Worm (Caenorhabditis elegans) whole organism, L1 larva: ENCODE results near the gene srd-45.

Experiments
- C16A3.4 ChIP-seq: fragments of 150-350 bp; optimal IDR thresholded peaks from 2 replicates; lab custom pipeline; 2014; ENCODE audit warnings: missing biosample characterization, missing genetic modification characterization
- alr-1 ChIP-seq: fragments of 200-800 bp; sonication (Bioruptor generic); optimal IDR thresholded peaks from 2 replicates; lab custom pipeline; 2018; ENCODE audit warnings: borderline replicate concordance, mild to moderate bottlenecking, missing genetic modification characterization, missing compliant biosample characterization
- ceh-8 ChIP-seq: fragments of 200-800 bp; sonication (Bioruptor generic); optimal IDR thresholded peaks from 2 replicates; lab custom pipeline; 2018; ENCODE audit warnings: mild to moderate bottlenecking, missing genetic modification characterization, moderate library complexity, missing compliant biosample characterization
- ceh-88 ChIP-seq: fragments of 200-800 bp; sonication (Bioruptor generic); IDR thresholded peaks from 2 replicates; pipeline ENCODE4 v1.3.6; 2022; ENCODE audit warnings: missing genetic modification characterization, missing compliant biosample characterization
- ces-1 ChIP-seq: fragments of 150-350 bp; optimal IDR thresholded peaks from 2 replicates; lab custom pipeline; 2014; ENCODE audit warnings: missing biosample characterization, missing genetic modification reagents, missing genetic modification characterization
- dsc-1 ChIP-seq: sonication (generic microtip); optimal IDR thresholded peaks from 2 replicates; lab custom pipeline; 2016; ENCODE audit warnings: mild to moderate bottlenecking, missing genetic modification characterization, missing compliant biosample characterization
- efl-1 ChIP-seq, 4 experiments: fragments of 150-350 bp; optimal IDR thresholded peaks in 3 of 4; peaks in 1 of 4; 1 replicate in 1 of 4; 2 replicates in 3 of 4; lab custom pipeline; 2014; ENCODE audit warnings: missing biosample characterization in 2 of 4, missing genetic modification characterization in 2 of 4, missing genetic modification reagents in 2 of 4
- egl-13 ChIP-seq: sonication (generic microtip); optimal IDR thresholded peaks from 2 replicates; lab custom pipeline; 2016; ENCODE audit warnings: missing genotype, missing genetic modification reagents, missing genetic modification characterization, missing compliant biosample characterization
- elt-2 ChIP-seq: sonication (generic microtip); optimal IDR thresholded peaks from 2 replicates; lab custom pipeline; 2016; ENCODE audit warnings: missing genetic modification characterization, mild to moderate bottlenecking, inconsistent platforms, missing compliant biosample characterization, missing genetic modification reagents
- elt-3 ChIP-seq, 6 experiments: fragments of 150-350 bp in 1 of 6; sonication (generic microtip); optimal IDR thresholded peaks; 2 replicates each; lab custom pipeline; 2017 to 2018; ENCODE audit warnings: missing biosample characterization in 6 of 6, missing genetic modification characterization in 6 of 6, inconsistent platforms in 1 of 6
- fkh-10 ChIP-seq: sonication (generic microtip); optimal IDR thresholded peaks from 2 replicates; lab custom pipeline; 2017; ENCODE audit warnings: missing biosample characterization, missing genetic modification reagents, missing genetic modification characterization
- fkh-4 ChIP-seq: sonication (generic microtip); optimal IDR thresholded peaks from 2 replicates; lab custom pipeline; 2016; ENCODE audit warnings: missing compliant biosample characterization, missing genetic modification characterization, borderline replicate concordance
- fkh-8 ChIP-seq: sonication (generic microtip); optimal IDR thresholded peaks from 2 replicates; lab custom pipeline; 2016; ENCODE audit warnings: mild to moderate bottlenecking, missing genetic modification characterization, missing compliant biosample characterization
- fos-1 ChIP-seq: fragments of 150-350 bp; optimal IDR thresholded peaks from 2 replicates; lab custom pipeline; 2014; ENCODE audit warnings: missing biosample characterization, missing genetic modification characterization
- hpl-2 ChIP-seq: fragments of 150-350 bp; optimal IDR thresholded peaks from 2 replicates; lab custom pipeline; 2014; ENCODE audit warnings: missing biosample characterization, missing genetic modification reagents, missing genetic modification characterization
- irx-1 ChIP-seq: sonication (generic microtip); optimal IDR thresholded peaks from 2 replicates; lab custom pipeline; 2016; ENCODE audit warnings: missing genetic modification characterization, missing compliant biosample characterization
- jun-1 ChIP-seq: fragments of 150-350 bp; optimal IDR thresholded peaks from 2 replicates; lab custom pipeline; 2014; ENCODE audit warnings: missing biosample characterization, missing genetic modification reagents, missing genetic modification characterization
- lin-14 ChIP-seq: fragments of 200-800 bp; sonication (Bioruptor generic); optimal IDR thresholded peaks from 2 replicates; lab custom pipeline; 2018; ENCODE audit warnings: mild to moderate bottlenecking, missing genetic modification characterization, moderate library complexity, missing compliant biosample characterization
- lin-15B ChIP-seq: fragments of 150-350 bp; sonication (generic microtip); optimal IDR thresholded peaks from 3 replicates; lab custom pipeline; 2014; ENCODE audit warnings: missing biosample characterization, missing genetic modification characterization
- lin-39 ChIP-seq: fragments of 150-350 bp; optimal IDR thresholded peaks from 2 replicates; lab custom pipeline; 2014; ENCODE audit warnings: missing biosample characterization, missing genetic modification reagents, missing genetic modification characterization
- nhr-19 ChIP-seq: fragments of 200-800 bp; sonication (Bioruptor generic); conservative IDR thresholded peaks from 2 replicates; pipeline ENCODE4 v1.3.6; 2022; ENCODE audit warnings: missing genetic modification characterization, missing compliant biosample characterization
- nhr-76 ChIP-seq: sonication (generic microtip); optimal IDR thresholded peaks from 2 replicates; lab custom pipeline; 2017; ENCODE audit warnings: missing biosample characterization, missing genetic modification characterization
- nhr-84 ChIP-seq: sonication (generic microtip); optimal IDR thresholded peaks from 2 replicates; lab custom pipeline; 2017; ENCODE audit warnings: missing biosample characterization, missing genetic modification characterization
- nhr-85 ChIP-seq: sonication (generic microtip); peaks from one replicate; lab custom pipeline; 2016; ENCODE audit warnings: missing genetic modification characterization, inconsistent platforms, missing compliant biosample characterization
- nhr-90 ChIP-seq: sonication (generic microtip); optimal IDR thresholded peaks from 2 replicates; lab custom pipeline; 2016; ENCODE audit warnings: mild to moderate bottlenecking, missing genetic modification characterization, missing compliant biosample characterization; ENCODE audit not compliant: poor library complexity
- pag-3 ChIP-seq: sonication (generic microtip); optimal IDR thresholded peaks from 2 replicates; lab custom pipeline; 2017; ENCODE audit warnings: missing genetic modification characterization, mild to moderate bottlenecking, missing compliant biosample characterization, antibody characterized with exemption, borderline replicate concordance; ENCODE audit not compliant: insufficient read depth
- pqm-1 ChIP-seq: sonication (generic microtip); optimal IDR thresholded peaks from 3 replicates; lab custom pipeline; 2017; ENCODE audit warnings: missing biosample characterization, missing genetic modification characterization
- sox-4 ChIP-seq: sonication (generic microtip); optimal IDR thresholded peaks from 2 replicates; lab custom pipeline; 2016; ENCODE audit warnings: missing genetic modification characterization, missing compliant biosample characterization
- sptf-1 ChIP-seq: fragments of 150-350 bp; optimal IDR thresholded peaks from 2 replicates; lab custom pipeline; 2014; ENCODE audit warnings: missing biosample characterization, missing genetic modification characterization
- swsn-7 ChIP-seq: sonication (generic microtip); optimal IDR thresholded peaks from 2 replicates; lab custom pipeline; 2016; ENCODE audit warnings: missing genetic modification characterization, missing compliant biosample characterization
- unc-130 ChIP-seq: fragments of 150-350 bp; optimal IDR thresholded peaks from 2 replicates; lab custom pipeline; 2017; ENCODE audit warnings: missing biosample characterization, missing genetic modification characterization, inconsistent platforms
- unc-62 ChIP-seq: fragments of 150-350 bp; optimal IDR thresholded peaks from 2 replicates; lab custom pipeline; 2014; ENCODE audit warnings: missing biosample characterization, missing genetic modification reagents, missing genetic modification characterization
- unc-98 ChIP-seq: fragments of 200-800 bp; sonication (Bioruptor generic); IDR thresholded peaks from 2 replicates; pipeline ENCODE4 v1.3.6; 2022; ENCODE audit warnings: missing genetic modification characterization, missing compliant biosample characterization
- vab-15 ChIP-seq: sonication (generic microtip); optimal IDR thresholded peaks from 2 replicates; lab custom pipeline; 2017; ENCODE audit warnings: missing genotype, mild to moderate bottlenecking, missing genetic modification characterization, missing compliant biosample characterization
- ztf-4 ChIP-seq: fragments of 150-350 bp; optimal IDR thresholded peaks from 2 replicates; lab custom pipeline; 2014; ENCODE audit warnings: missing biosample characterization, missing genetic modification characterization

Gene srd-45

DNA sequence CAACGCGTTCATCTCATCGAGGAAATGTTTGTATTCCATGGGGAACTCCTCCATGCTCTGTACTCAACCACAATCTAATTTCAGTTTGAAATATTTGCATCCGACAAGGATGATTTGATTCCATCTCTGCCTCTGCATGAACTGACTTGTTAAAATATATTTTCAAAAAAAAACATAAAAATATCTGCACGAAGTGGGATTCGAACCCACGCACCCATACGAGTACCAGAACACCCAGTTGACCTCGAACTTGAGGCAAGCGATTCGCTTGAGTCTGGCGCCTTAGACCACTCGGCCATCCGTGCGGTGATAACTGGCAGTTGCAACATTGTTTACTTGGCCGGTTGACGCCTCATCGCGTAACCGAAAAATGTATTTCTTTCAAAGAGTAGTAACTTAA lies 19.0 kb downstream of the srd-45 start (continued):
- no peak for TF ChIP-seq pag-3 (tag; lab: Kevin White, UChicago)
- TF ChIP-seq ceh-8 (GFP tag; lab: Kevin White, UChicago): no peak
- TF ChIP-seq irx-1 (tag; lab: Kevin White, UChicago): no peak
- peak in 2 of 6 experiments; percentile 42 to 54 for TF ChIP-seq elt-3 (tag; optimal IDR thresholded peaks at IDR 0.05; lab: Kevin White, UChicago)
- no peak for TF ChIP-seq pqm-1 (tag; lab: Kevin White, UChicago)
- TF ChIP-seq egl-13 (tag; lab: Kevin White, UChicago): no peak
- no peak for TF ChIP-seq nhr-76 (tag; lab: Kevin White, UChicago)
- no peak for TF ChIP-seq unc-130
- TF ChIP-seq, all 84 proteins: peak for 22

DNA sequence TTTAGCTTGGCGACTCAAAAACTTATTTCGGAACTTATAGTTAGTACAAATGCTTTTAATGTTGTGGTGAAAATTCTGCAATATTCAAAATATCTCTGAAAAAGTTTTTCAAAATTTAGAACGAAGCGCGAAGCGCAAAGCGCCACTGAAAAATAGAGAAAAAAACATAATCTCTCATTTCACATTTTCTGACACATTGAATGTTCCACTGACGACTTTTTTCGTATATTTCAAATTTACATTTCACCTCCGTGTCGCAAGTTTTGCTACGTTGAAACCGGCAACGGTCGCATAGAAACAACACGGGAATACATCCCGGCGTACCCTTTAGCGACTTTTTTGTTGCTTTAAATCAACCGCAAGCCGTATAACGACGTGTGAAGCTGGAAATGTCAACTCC lies 19.6 kb downstream of the srd-45 start, which contains the start of gene F42F12.14:
TSS of gene F42F12.14 (plus strand) at position 301 of the 400 bp plus-strand sequence.
- TF ChIP-seq lin-15B (tag; lab: Kevin White, UChicago) (no peak), nhr-19 (no peak), sox-4 (tag; lab: Kevin White, UChicago) (no peak), alr-1 (tag; lab: Kevin White, UChicago) (no peak), dsc-1 (tag; lab: Kevin White, UChicago) (no peak), efl-1 (optimal IDR thresholded peaks at IDR 0.05; lab: Kevin White, UChicago) (no peak), efl-1 (GFP tag; optimal IDR thresholded peaks at IDR 0.05 in 1 of 2; lab: Kevin White, UChicago) (no peak)
- TF ChIP-seq, all 84 proteins: peak for 0

DNA sequence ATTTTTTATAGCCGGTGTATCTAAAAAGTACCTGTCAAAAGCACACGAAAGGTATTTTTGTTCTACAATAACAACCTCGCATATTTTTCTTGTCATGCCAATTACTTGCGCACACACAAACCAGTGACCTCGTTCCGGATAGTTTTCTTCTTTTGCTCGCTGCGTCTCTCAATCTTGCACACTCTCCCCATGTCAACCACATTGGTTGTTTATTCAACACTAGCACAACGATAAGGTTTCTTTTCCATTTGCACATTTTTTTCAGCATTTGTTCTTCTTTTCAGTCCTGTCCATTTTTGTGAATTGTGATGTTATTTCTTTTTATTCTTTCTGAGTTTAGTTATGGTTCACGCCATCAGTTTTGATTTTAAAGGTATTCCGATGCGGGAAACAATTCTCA lies 21.4 kb downstream of the srd-45 start, which contains the start of gene F42F12.3:
TSS of gene F42F12.3 (plus strand) at position 372 of the 400 bp plus-strand sequence.
- TF ChIP-seq swsn-7 (tag; lab: Kevin White, UChicago) (no peak), lin-14 (GFP tag; lab: Kevin White, UChicago) (peak; percentile 28)

DNA sequence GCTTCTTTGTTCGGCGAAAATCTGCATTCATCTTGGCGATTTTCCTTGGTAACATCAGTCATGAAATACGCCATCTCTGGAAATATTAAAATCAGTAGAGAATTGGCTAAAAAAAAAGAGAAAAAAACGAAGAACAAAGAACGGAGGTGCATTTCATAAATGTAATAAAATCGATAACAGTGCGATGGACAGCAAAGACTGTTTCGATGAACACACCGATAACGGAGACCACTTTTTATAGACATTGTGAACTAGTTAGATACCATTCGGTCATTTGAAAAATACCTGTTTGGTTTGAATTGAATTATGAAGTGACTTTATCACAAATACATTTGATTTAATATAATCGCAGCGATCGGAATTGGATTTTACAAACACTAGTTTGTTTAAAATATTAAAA lies 24.1 kb downstream of the srd-45 start, which contains the start of gene F42F12.4:
TSS of gene F42F12.4 (minus strand) at position 76 of the 400 bp plus-strand sequence.
- peak; percentile 51 for TF ChIP-seq nhr-85 (tag; lab: Kevin White, UChicago)
- TF ChIP-seq ceh-88 (GFP tag; lab: Robert Waterston, UW): no peak

DNA sequence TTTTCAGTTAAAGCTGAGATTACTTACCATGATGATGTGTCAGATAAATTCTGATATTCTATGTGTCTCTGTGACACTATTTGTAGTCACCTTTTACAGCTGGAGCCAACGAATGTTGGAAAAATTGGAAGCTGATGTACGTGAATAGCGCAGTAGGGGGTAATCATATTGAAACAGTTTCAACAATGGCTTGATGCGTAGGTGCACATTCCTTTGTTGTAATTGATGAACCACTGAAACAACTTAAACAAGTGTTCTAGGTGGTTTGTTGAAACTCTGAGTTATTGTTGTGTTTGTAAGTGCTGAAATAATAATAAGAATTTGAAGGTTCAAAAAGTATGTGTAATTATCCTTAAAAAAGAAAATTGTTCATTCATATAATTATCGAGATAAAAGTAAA lies 27.8 kb downstream of the srd-45 start, which contains the start of gene nspc-12:
TSS of gene nspc-12 (minus strand) at position 101 of the 400 bp plus-strand sequence.
- TF ChIP-seq jun-1: no peak
- no peak for TF ChIP-seq unc-62 (GFP tag; lab: Kevin White, UChicago)
- no peak for TF ChIP-seq nhr-84 (tag; lab: Kevin White, UChicago)
- no peak for TF ChIP-seq hpl-2 (GFP tag; lab: Kevin White, UChicago)
- TF ChIP-seq ces-1 (GFP tag; lab: Kevin White, UChicago): no peak
- TF ChIP-seq fkh-4 (tag; lab: Kevin White, UChicago): no peak
- no peak for TF ChIP-seq lin-39 (tag; lab: Kevin White, UChicago)
- no peak for TF ChIP-seq sptf-1 (tag; lab: Kevin White, UChicago)
- TF ChIP-seq elt-2 (tag; lab: Kevin White, UChicago): no peak

DNA sequence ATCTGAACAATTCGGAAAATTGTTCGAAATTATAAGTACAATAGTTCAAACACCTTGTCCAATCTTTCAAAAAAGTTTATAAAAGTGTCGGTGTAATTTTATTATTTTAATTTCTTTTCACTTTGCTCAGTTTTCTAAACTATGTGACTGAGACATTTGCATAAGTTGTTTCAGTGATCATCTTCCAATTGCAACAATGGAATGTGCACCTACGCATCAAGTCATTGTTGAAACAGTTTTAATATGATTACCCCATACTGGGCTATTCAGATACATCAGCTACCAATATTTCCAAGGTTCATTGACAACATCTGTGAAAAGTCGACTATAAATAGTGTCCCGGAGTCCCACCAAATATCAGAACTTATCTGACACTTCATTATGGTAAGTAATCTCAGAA lies 28.4 kb downstream of the srd-45 start, which contains the start of gene nspc-13:
TSS of gene nspc-13 (plus strand) at position 301 of the 400 bp plus-strand sequence.
- no peak for TF ChIP-seq lin-15B (tag; lab: Kevin White, UChicago)
- TF ChIP-seq ceh-8 (GFP tag; lab: Kevin White, UChicago): no peak
- no peak for TF ChIP-seq fkh-8 (tag; lab: Kevin White, UChicago)
- TF ChIP-seq unc-130: no peak
- no peak for TF ChIP-seq fkh-10 (GFP tag; lab: Kevin White, UChicago)
- no peak for TF ChIP-seq nhr-76 (tag; lab: Kevin White, UChicago)
- no peak for TF ChIP-seq nhr-90 (tag; lab: Kevin White, UChicago)
- no peak for TF ChIP-seq ztf-4 (tag; lab: Kevin White, UChicago)
- TF ChIP-seq unc-98 (GFP tag; lab: Robert Waterston, UW): no peak
- no peak for TF ChIP-seq swsn-7 (tag; lab: Kevin White, UChicago)
- no peak for TF ChIP-seq fos-1
- TF ChIP-seq vab-15 (tag; lab: Kevin White, UChicago): no peak
- no peak for TF ChIP-seq C16A3.4 (tag; lab: Kevin White, UChicago)
